Fruit fly (Drosophila melanogaster) whole organism, wandering third instar larva: ENCODE measurements around the gene CG31643.
A peak's percentile ranks its signal among the peaks of the same experiment; 100 is the strongest.

Experiments used
- Hr78 ChIP-seq: fragments of >200 bp; optimal IDR thresholded peaks from 2 replicates; lab custom pipeline; 2017; ENCODE audit warnings: missing biosample characterization, missing genetic modification characterization
- sage ChIP-seq: fragments of 200-800 bp; sonication (Bioruptor generic); optimal IDR thresholded peaks from 2 replicates; lab custom pipeline; 2016; ENCODE audit warnings: missing biosample characterization, mild to moderate bottlenecking, missing genetic modification characterization
- tai ChIP-seq: sonication (Bioruptor generic); optimal IDR thresholded peaks from 2 replicates; lab custom pipeline; 2016; ENCODE audit warnings: missing biosample characterization, missing genetic modification characterization

DNA sequence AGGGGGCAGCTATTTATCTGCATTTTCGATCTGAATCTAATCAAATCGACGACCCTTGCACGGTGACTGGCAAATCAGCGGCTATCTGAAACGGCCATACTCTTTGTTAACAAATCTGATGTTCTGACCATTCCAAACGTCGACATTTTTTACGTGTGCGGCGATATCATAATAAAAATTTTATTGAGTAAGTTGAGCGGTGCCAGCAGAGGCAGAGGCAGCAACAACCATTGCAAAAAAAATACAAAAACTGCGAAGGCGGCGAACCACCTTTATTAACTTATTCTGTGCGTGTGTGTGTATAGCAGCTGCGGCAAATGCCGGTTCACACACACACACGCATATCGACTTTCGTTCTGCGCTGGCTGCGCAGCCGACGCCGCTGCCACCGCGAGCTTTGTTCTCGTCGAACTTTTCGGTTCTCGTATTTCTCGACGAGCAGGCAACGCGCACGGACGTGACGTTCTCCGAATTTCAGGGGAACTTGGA lies 44.3 kb downstream of the CG31643 start, which contains the start of gene Kr-h1:
- TF ChIP-seq sage (GFP tag; lab: Kevin White, UChicago) (no peak), tai (GFP tag; lab: Kevin White, UChicago) (peak; percentile 8), Hr78 (no peak)
